Fruit fly (Drosophila melanogaster): Measurements from ENCODE around the gene bcn92.

Gene bcn92

dm6 chrX:2123013-2123964 is 26.2 kb downstream of the bcn92 start, which contains the start of gene ph-d (continued):
- no peak for TF ChIP-seq Doc2 (GFP tag; IDR thresholded peaks at IDR 0.05)
- peak; percentile 1 for TF ChIP-seq odd (GFP tag; optimal IDR thresholded peaks at IDR 0.05)
- peak; percentile 65 for TF ChIP-seq CG13894 (tag; optimal IDR thresholded peaks at IDR 0.05)
- no peak for TF ChIP-seq CG30020 (tag; optimal IDR thresholded peaks at IDR 0.05)
- peak; percentile 48 for TF ChIP-seq scrt (GFP tag; optimal IDR thresholded peaks at IDR 0.05)
- peak; percentile 76 for TF ChIP-seq mirr (GFP tag; optimal IDR thresholded peaks at IDR 0.05)
- no peak for TF ChIP-seq HLH54F (GFP tag; optimal IDR thresholded peaks at IDR 0.05)
- TF ChIP-seq CG13775 (GFP tag; optimal IDR thresholded peaks at IDR 0.05): peak; percentile 27
- no peak for TF ChIP-seq disco-r (GFP tag; optimal IDR thresholded peaks at IDR 0.05)
- peak; percentile 95; the same call in 3 of the 4 replicates for TF ChIP-seq chinmo (GFP tag; IDR thresholded peaks at IDR 0.05; ENCODE audit: partially characterized antibody)
- peak; percentile 98 for TF ChIP-seq CG10462 (GFP tag; optimal IDR thresholded peaks at IDR 0.05)
- peak; percentile 56 for TF ChIP-seq Xbp1 (GFP tag; optimal IDR thresholded peaks at IDR 0.05)
- TF ChIP-seq Fer3 (tag; optimal IDR thresholded peaks at IDR 0.05): peak; percentile 31
- TF ChIP-seq stc (GFP tag; IDR thresholded peaks at IDR 0.05): 0 out of 2 replicates have a peak, but pooled peaks have one; percentile 8
- peak; percentile 36; the same call in 1 of the 3 replicates for TF ChIP-seq CG11695 (GFP tag; IDR thresholded peaks at IDR 0.05)
- no peak for TF ChIP-seq yki (optimal IDR thresholded peaks at IDR 0.05)
- peak; percentile 34; the same call in 1 of the 2 replicates for TF ChIP-seq unc-4 (GFP tag; IDR thresholded peaks at IDR 0.05; ENCODE audit: partially characterized antibody)
- peak; percentile 31 for TF ChIP-seq CG16815 (GFP tag; optimal IDR thresholded peaks at IDR 0.05)
- TF ChIP-seq CG12155 (GFP tag; optimal IDR thresholded peaks at IDR 0.05): peak; percentile 20
- TF ChIP-seq CG8290 (GFP tag; optimal IDR thresholded peaks at IDR 0.05): no peak
- TF ChIP-seq CG8290 (tag; optimal IDR thresholded peaks at IDR 0.05): peak in 1 of 2 experiments; percentile 69
- TF ChIP-seq Hmx (GFP tag; optimal IDR thresholded peaks at IDR 0.05): no peak
- TF ChIP-seq Camta (GFP tag; optimal IDR thresholded peaks at IDR 0.05): no peak
- no peak for TF ChIP-seq jigr1 (GFP tag; IDR thresholded peaks at IDR 0.05)
- TF ChIP-seq CG11093 (GFP tag; IDR thresholded peaks at IDR 0.05): no peak
- peak; percentile 80 for TF ChIP-seq ash1 (GFP tag; optimal IDR thresholded peaks at IDR 0.05)
- no peak for TF ChIP-seq CG2889 (GFP tag; IDR thresholded peaks at IDR 0.05)
- peak; percentile 95 for TF ChIP-seq Nf-YC (tag; optimal IDR thresholded peaks at IDR 0.05)
- no peak for TF ChIP-seq Vsx1 (GFP tag; optimal IDR thresholded peaks at IDR 0.05)
- peak; percentile 60 for TF ChIP-seq Sox100B (GFP tag; optimal IDR thresholded peaks at IDR 0.05)
- peak; percentile 47 for TF ChIP-seq ftz-f1 (GFP tag; optimal IDR thresholded peaks at IDR 0.05)
- TF ChIP-seq crp (GFP tag; optimal IDR thresholded peaks at IDR 0.05): peak in 1 of 2 experiments; percentile 8
- TF ChIP-seq wor (GFP tag; IDR thresholded peaks at IDR 0.05): peak; percentile 30; the same call in 1 of the 2 replicates
- TF ChIP-seq CG34376 (GFP tag; optimal IDR thresholded peaks at IDR 0.05): peak; percentile 81
- peak; percentile 99 for TF ChIP-seq D19A (tag; optimal IDR thresholded peaks at IDR 0.05)
- TF ChIP-seq Hr51 (GFP tag; optimal IDR thresholded peaks at IDR 0.05): peak; percentile 43 to 53
- TF ChIP-seq chn (GFP tag; optimal IDR thresholded peaks at IDR 0.05): no peak
- peak; percentile 44 for TF ChIP-seq Asciz (GFP tag; optimal IDR thresholded peaks at IDR 0.05)
- peak; percentile 41 for TF ChIP-seq Mes4 (GFP tag; optimal IDR thresholded peaks at IDR 0.05)
- TF ChIP-seq B-H2 (GFP tag; optimal IDR thresholded peaks at IDR 0.05): peak; percentile 27
- TF ChIP-seq CG1529 (GFP tag; optimal IDR thresholded peaks at IDR 0.05): peak; percentile 45
- no peak for TF ChIP-seq dan (GFP tag; IDR thresholded peaks at IDR 0.05)
- peak; percentile 53 for TF ChIP-seq CG17359 (tag; optimal IDR thresholded peaks at IDR 0.05)
- TF ChIP-seq Kr (GFP tag; optimal IDR thresholded peaks at IDR 0.05): no peak
- no peak for TF ChIP-seq Tbp (GFP tag; optimal IDR thresholded peaks at IDR 0.05)
- TF ChIP-seq dmrt11E (tag; optimal IDR thresholded peaks at IDR 0.05): peak; percentile 44
- no peak for TF ChIP-seq NC2β (GFP tag; optimal IDR thresholded peaks at IDR 0.05)
- TF ChIP-seq slbo (GFP tag; IDR thresholded peaks at IDR 0.05): peak; percentile 55
- TF ChIP-seq Side (GFP tag; optimal IDR thresholded peaks at IDR 0.05): no peak

Measured in whole organism, embryonic.